Fruit fly (Drosophila melanogaster) whole organism, adult: ENCODE measurements around the gene mRpL14.
A peak's percentile ranks its signal among the peaks of the same experiment; 100 is the strongest.

ENCODE experiments used
- CG11617 ChIP-seq: fragments of 200-800 bp; sonication (Bioruptor generic); optimal IDR thresholded peaks from 2 replicates; lab custom pipeline; 2017; ENCODE audit warnings: mild to moderate bottlenecking, missing biosample characterization, missing genetic modification reagents, missing genetic modification characterization
- CG12768 ChIP-seq: fragments of 200-800 bp; sonication (Bioruptor generic); optimal IDR thresholded peaks from 2 replicates; lab custom pipeline; 2017; ENCODE audit warnings: missing biosample characterization, missing genetic modification characterization, mild to moderate bottlenecking, moderate library complexity, missing genetic modification reagents
- CG14711 ChIP-seq: fragments of 200-800 bp; sonication (Bioruptor generic); optimal IDR thresholded peaks from 2 replicates; lab custom pipeline; 2018; ENCODE audit warnings: missing biosample characterization, mild to moderate bottlenecking, missing genetic modification characterization, moderate library complexity
- CG1620 ChIP-seq: fragments of 200-800 bp; sonication (Bioruptor generic); optimal IDR thresholded peaks from 2 replicates; lab custom pipeline; 2016; ENCODE audit warnings: missing biosample characterization, missing genetic modification characterization
- CG33017 ChIP-seq: fragments of 200-800 bp; sonication (Bioruptor generic); optimal IDR thresholded peaks from 2 replicates; lab custom pipeline; 2018; ENCODE audit warnings: missing biosample characterization, mild to moderate bottlenecking, missing genetic modification characterization, moderate library complexity
- CG5204 ChIP-seq: fragments of 200-800 bp; sonication (Bioruptor generic); optimal IDR thresholded peaks from 2 replicates; lab custom pipeline; 2016; ENCODE audit warnings: missing biosample characterization, missing genetic modification characterization
- CG7045 ChIP-seq: fragments of 200-800 bp; sonication (Bioruptor generic); optimal IDR thresholded peaks from 2 replicates; lab custom pipeline; 2017; ENCODE audit warnings: missing biosample characterization, mild to moderate bottlenecking, missing genetic modification characterization
- CG7101 ChIP-seq: fragments of 200-800 bp; sonication (Bioruptor generic); optimal IDR thresholded peaks from 2 replicates; lab custom pipeline; 2018; ENCODE audit warnings: missing biosample characterization, mild to moderate bottlenecking, missing genetic modification characterization, moderate library complexity
- Clk ChIP-seq: fragments of 200-800 bp; sonication (Bioruptor generic); optimal IDR thresholded peaks from 2 replicates; lab custom pipeline; 2017; ENCODE audit warnings: missing biosample characterization, missing genetic modification characterization
- Crg-1 ChIP-seq: fragments of 200-800 bp; sonication (Bioruptor generic); optimal IDR thresholded peaks from 2 replicates; lab custom pipeline; 2016; ENCODE audit warnings: missing biosample characterization, missing genetic modification characterization
- Hr96 ChIP-seq: fragments of 200-800 bp; sonication (Bioruptor generic); optimal IDR thresholded peaks from 2 replicates; lab custom pipeline; 2016; ENCODE audit warnings: missing biosample characterization, missing genetic modification characterization
- Mnt ChIP-seq: fragments of 200-800 bp; sonication (Bioruptor generic); optimal IDR thresholded peaks from 2 replicates; lab custom pipeline; 2016; ENCODE audit warnings: missing biosample characterization, mild to moderate bottlenecking, missing genetic modification characterization
- bab1 ChIP-seq: fragments of 200-800 bp; sonication (Bioruptor generic); optimal IDR thresholded peaks from 3 replicates; lab custom pipeline; 2019; ENCODE audit warnings: missing biosample characterization, mild to moderate bottlenecking, missing genetic modification characterization, moderate library complexity
- cic ChIP-seq: fragments of 200-800 bp; sonication (Bioruptor generic); optimal IDR thresholded peaks from 2 replicates; lab custom pipeline; 2017; ENCODE audit warnings: missing biosample characterization, mild to moderate bottlenecking, missing genetic modification characterization, moderate library complexity
- cnc ChIP-seq, 2 experiments: fragments of >200 bp; optimal IDR thresholded peaks; 2 replicates each; lab custom pipeline; 2017
- kay ChIP-seq: fragments of 200-800 bp; sonication (Bioruptor generic); peaks from one replicate; lab custom pipeline; 2016; ENCODE audit warnings: missing biosample characterization, missing genetic modification characterization, borderline replicate concordance
- ovo ChIP-seq: fragments of 200-800 bp; sonication (Bioruptor generic); optimal IDR thresholded peaks from 2 replicates; lab custom pipeline; 2016; ENCODE audit warnings: missing biosample characterization, missing genetic modification characterization
- pad ChIP-seq: fragments of 200-800 bp; sonication (Bioruptor generic); optimal IDR thresholded peaks from 3 replicates; lab custom pipeline; 2017; ENCODE audit warnings: missing biosample characterization, missing genetic modification characterization, mild to moderate bottlenecking, moderate library complexity, missing genetic modification reagents
- tj ChIP-seq: fragments of 200-800 bp; sonication (Bioruptor generic); optimal IDR thresholded peaks from 3 replicates; lab custom pipeline; 2017; ENCODE audit warnings: missing biosample characterization, mild to moderate bottlenecking, missing genetic modification characterization, moderate library complexity
- toe ChIP-seq: fragments of 200-800 bp; sonication (Bioruptor generic); optimal IDR thresholded peaks from 2 replicates; lab custom pipeline; 2016; ENCODE audit warnings: missing biosample characterization, missing genetic modification characterization

The mRpL14 gene

dm6 chrX:2344370-2344769 is at the start of gene mRpL14:
mRpL14 (minus strand) TSS chrX:2344649.
- TF ChIP-seq CG14711 (tag; lab: Kevin White, UChicago) = no peak
- TF ChIP-seq bab1 = peak; percentile 41

DNA sequence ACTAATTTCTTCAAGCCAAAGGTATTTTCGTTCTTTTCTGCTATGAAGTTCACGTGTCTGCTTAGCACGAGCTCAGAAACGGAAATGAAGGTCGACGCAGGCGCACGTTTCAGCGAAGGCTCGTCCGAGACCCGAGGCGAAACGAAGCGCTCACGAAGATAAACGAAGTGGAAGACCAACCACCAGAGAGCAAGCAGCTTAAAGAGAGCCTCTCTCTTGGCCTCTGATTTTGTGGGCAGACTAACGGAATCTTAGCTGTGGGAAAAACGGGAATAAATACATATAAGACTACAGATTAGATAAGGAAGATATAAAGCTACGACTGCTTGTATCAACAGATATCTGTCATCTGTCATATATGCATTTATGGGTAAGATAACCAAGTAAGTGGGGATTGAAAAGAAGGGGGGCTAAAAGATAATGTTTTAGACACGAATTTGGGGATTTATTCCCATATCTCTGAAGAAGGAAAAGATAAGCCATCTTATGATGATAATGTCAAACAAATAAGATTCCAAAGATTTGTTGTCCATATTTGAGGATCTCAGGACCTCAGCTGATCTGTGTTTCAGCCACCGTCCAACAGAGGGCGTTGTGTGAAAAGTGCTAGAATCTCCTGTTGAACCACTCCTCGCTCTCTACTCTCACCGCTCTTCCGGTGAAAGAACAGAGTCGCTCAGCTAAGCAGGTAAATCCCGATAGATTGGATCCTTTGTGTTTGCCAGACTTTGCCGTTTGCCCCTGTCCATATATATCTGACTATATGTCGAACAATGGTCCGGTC is 43.3 kb upstream of the mRpL14 start, which contains the start of gene PsGEF:
Gene PsGEF, minus strand, starts transcription at position 86 of the 784 bp plus-strand sequence.
- TF ChIP-seq ovo (GFP tag; lab: Kevin White, UChicago) (no peak), CG14711 (tag; lab: Kevin White, UChicago) (no peak), Crg-1 (GFP tag; lab: Kevin White, UChicago) (no peak), pad (GFP tag; lab: Kevin White, UChicago) (no peak)

DNA sequence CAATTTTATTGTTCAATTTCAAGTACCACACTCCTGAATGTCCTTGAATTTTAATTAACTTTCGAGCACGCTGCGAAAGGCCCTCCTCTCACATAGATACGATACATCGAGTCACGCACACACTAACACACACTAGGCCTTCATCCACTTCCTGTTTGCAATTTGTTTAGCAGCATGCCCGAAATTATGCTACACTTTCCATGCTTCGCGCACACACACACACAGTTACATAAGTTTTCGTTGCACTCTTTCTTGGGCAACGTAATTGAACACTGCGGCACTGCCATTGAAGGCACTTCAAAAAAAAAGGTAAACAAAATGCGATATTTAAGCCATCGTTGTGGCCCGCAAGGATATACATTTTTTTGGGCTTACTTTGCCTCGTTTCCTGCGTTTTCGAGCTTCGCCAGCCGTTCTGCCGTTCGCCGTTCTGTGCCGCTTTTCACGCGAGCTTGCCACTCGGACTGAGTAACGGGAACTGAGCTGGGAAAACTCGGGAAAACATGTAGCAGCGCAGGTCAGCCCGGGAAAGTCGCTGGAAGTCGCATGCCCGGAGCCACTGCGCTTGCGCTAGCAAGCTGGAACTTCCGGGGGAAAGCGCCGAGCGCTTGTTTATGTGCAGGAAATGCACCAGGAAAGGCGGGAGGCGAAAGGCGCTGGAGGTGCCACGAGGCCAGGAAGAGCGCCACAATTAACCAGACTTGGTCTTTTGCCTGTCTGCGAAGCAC is 38.8 kb upstream of the mRpL14 start:
- no peak for TF ChIP-seq CG7045

- TF ChIP-seq tj (peak; percentile 2), cnc (optimal IDR thresholded peaks at IDR 0.05; lab: Kevin White, UChicago) (no peak)
Measured at dm6 chrX:2366171-2366570, 21.7 kb upstream of the mRpL14 start, which contains the start of gene CG2841. CG2841 (minus strand) TSS chrX:2366356.

dm6 chrX:2365405-2365804 is 21.0 kb upstream of the mRpL14 start:
- TF ChIP-seq bab1 (peak; percentile 14), CG1620 (GFP tag; lab: Kevin White, UChicago) (no peak)

DNA sequence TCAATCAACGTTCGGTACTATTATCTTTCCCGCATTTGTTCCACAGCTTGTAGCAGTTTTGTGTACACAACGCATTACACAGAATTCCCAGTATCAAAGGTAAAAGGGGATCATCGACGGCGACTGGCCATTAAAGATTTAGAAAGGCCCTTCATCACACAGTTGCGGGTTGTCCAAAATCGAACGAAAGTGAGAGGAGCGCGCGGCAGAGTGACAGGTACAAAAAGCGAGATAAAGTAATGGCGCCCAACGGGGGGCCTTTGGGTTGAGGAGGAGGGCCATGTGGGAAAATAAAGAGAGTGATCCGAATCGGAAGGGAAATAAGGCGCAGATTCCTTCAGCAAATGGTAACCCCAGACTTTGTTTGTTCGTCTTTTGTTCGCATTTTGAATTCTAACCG is 19.3 kb upstream of the mRpL14 start:
- TF ChIP-seq tj (no peak), CG33017 (tag; lab: Kevin White, UChicago) (no peak), CG11617 (no peak), pad (GFP tag; lab: Kevin White, UChicago) (no peak), cnc (optimal IDR thresholded peaks at IDR 0.05; lab: Kevin White, UChicago) (no peak), Mnt (GFP tag; lab: Kevin White, UChicago) (no peak), ovo (GFP tag; lab: Kevin White, UChicago) (no peak), kay (no peak), CG14711 (tag; lab: Kevin White, UChicago) (no peak), Crg-1 (GFP tag; lab: Kevin White, UChicago) (no peak), toe (no peak), cic (GFP tag; lab: Kevin White, UChicago) (no peak), bab1 (no peak), CG7101 (no peak), CG5204 (GFP tag; lab: Kevin White, UChicago) (no peak), CG12768 (GFP tag; lab: Kevin White, UChicago) (no peak)

dm6 chrX:2362414-2362813 is 18.0 kb upstream of the mRpL14 start:
- TF ChIP-seq kay (no peak), Crg-1 (GFP tag; lab: Kevin White, UChicago) (no peak), Hr96 (no peak), toe (no peak), CG1620 (GFP tag; lab: Kevin White, UChicago) (no peak), CG14711 (tag; lab: Kevin White, UChicago) (no peak), cnc (optimal IDR thresholded peaks at IDR 0.05; lab: Kevin White, UChicago) (no peak), pad (GFP tag; lab: Kevin White, UChicago) (no peak), tj (no peak), CG12768 (GFP tag; lab: Kevin White, UChicago) (no peak), CG7045 (no peak), bab1 (no peak), CG11617 (no peak), CG7101 (no peak)

DNA sequence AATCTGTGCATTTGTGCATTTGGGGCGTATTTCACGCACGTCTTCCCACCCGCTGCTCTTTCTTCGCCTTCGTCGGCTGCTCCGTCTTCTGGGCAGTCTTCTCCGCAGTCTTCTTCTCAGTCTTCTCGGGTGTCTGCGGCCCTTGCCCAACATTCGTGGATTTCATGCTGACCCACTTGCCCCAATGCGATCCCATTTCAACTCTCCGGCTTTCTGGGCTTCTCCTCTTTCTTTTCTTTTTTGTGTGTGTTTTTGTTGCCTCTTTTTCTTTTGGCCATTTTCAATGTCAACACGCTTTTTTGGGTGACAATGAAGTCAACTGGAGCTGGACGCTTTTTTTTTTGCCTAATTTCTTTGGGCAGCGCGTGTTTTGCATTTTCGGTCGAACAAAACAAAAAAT is 16.5 kb upstream of the mRpL14 start:
- TF ChIP-seq kay = no peak
- peak; percentile 33 for TF ChIP-seq tj

DNA sequence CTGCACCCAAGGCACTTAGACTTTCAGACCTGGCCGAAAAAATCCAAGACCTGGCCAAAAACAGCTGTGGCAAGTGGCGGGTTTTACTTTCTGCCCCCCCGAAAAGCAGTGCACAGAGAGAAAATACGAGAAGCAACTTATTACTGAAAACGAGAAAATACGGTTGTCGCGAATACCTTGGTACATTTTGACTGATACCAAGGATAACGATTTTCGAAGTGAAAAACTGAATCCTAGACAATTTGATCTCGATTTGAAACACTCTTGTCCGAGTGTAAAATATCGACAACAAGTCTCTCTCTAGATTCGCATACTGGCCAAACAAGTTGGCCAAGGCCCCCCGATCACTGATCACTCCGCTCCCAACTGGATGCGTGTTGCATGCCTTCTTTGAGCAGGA is 15.4 kb upstream of the mRpL14 start:
- no peak for TF ChIP-seq CG14711 (tag; lab: Kevin White, UChicago)
- no peak for TF ChIP-seq kay
- no peak for TF ChIP-seq CG7045
- no peak for TF ChIP-seq tj
- no peak for TF ChIP-seq Hr96
- no peak for TF ChIP-seq ovo (GFP tag; lab: Kevin White, UChicago)
- no peak for TF ChIP-seq cic (GFP tag; lab: Kevin White, UChicago)
- TF ChIP-seq toe = no peak
- TF ChIP-seq bab1 = no peak
- TF ChIP-seq CG5204 (GFP tag; lab: Kevin White, UChicago) = no peak
- no peak for TF ChIP-seq Clk (GFP tag; lab: Kevin White, UChicago)
- TF ChIP-seq pad (GFP tag; lab: Kevin White, UChicago) = no peak
- TF ChIP-seq cnc (optimal IDR thresholded peaks at IDR 0.05; lab: Kevin White, UChicago) = no peak
- no peak for TF ChIP-seq CG12768 (GFP tag; lab: Kevin White, UChicago)
- TF ChIP-seq CG11617 = no peak
- TF ChIP-seq CG7101 = no peak
- TF ChIP-seq CG1620 (GFP tag; lab: Kevin White, UChicago) = no peak
